Worm (Caenorhabditis elegans): ENCODE measurements around the gene str-85.

DNA sequence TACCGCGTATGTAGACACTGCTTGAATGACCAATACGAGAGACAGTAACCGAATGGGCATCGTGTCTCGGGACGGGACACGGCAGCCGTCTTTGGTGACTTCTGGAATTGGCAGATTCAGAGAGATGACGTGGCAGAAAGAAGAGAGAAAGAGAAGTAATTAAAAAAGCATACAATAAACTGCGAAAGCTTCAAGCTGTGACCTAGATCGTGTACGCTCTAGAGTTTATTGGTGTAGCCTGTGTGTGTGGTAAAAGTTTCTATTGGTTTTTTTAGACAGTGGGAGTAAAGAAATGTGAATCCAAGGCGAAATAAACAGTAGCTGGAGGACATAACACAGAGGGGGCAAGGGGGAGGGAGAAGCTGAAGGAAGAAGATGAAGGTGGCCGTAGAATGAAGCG lies 41.7 kb downstream of the str-85 start, which contains the start of gene T19A5.3:
- TF ChIP-seq nhr-11 (tag; optimal IDR thresholded peaks at IDR 0.05) (no peak), lim-6 (tag; optimal IDR thresholded peaks at IDR 0.05) (no peak), mec-3 (tag; optimal IDR thresholded peaks at IDR 0.05; ENCODE audit: borderline replicate concordance) (no peak), nhr-232 (tag; optimal IDR thresholded peaks at IDR 0.05) (no peak), F13H6.1 (tag; optimal IDR thresholded peaks at IDR 0.05) (no peak), elt-2 (tag; optimal IDR thresholded peaks at IDR 0.05) (no peak), unc-55 (GFP tag; optimal IDR thresholded peaks at IDR 0.05) (no peak)

Measured in whole organism, late embryonic.